Fruit fly (Drosophila melanogaster) whole organism, wandering third instar larva: Measurements from ENCODE around the gene prtp.

ENCODE experiments used
- Abd-B ChIP-seq: fragments of >200 bp; optimal IDR thresholded peaks from 2 replicates; lab custom pipeline; 2017; ENCODE audit warnings: missing biosample characterization, missing genetic modification characterization
- Dfd ChIP-seq: fragments of >200 bp; optimal IDR thresholded peaks from 2 replicates; lab custom pipeline; 2017; ENCODE audit warnings: missing biosample characterization, missing genetic modification characterization
- Hr78 ChIP-seq: fragments of >200 bp; optimal IDR thresholded peaks from 2 replicates; lab custom pipeline; 2017; ENCODE audit warnings: missing biosample characterization, missing genetic modification characterization
- Hr83 ChIP-seq: fragments of 200-300 bp; sonication (Bioruptor generic); optimal IDR thresholded peaks from 2 replicates; lab custom pipeline; 2016; ENCODE audit warnings: missing biosample characterization, mild to moderate bottlenecking, missing genetic modification characterization, moderate library complexity; ENCODE audit not compliant: poor library complexity, severe bottlenecking
- OdsH ChIP-seq: fragments of 200-800 bp; sonication (Bioruptor generic); optimal IDR thresholded peaks from 2 replicates; lab custom pipeline; 2016; ENCODE audit warnings: missing biosample characterization, mild to moderate bottlenecking, missing genetic modification characterization
- pan ChIP-seq: fragments of >200 bp; optimal IDR thresholded peaks from 2 replicates; lab custom pipeline; 2017
- sage ChIP-seq: fragments of 200-800 bp; sonication (Bioruptor generic); optimal IDR thresholded peaks from 2 replicates; lab custom pipeline; 2016; ENCODE audit warnings: missing biosample characterization, mild to moderate bottlenecking, missing genetic modification characterization

- TF ChIP-seq Dfd (GFP tag; lab: Kevin White, UChicago) (no peak), sage (GFP tag; lab: Kevin White, UChicago) (no peak), OdsH (GFP tag; lab: Kevin White, UChicago) (no peak), Hr83 (no peak), Hr78 (GFP tag; lab: Kevin White, UChicago) (no peak), pan (no peak), Abd-B (no peak)
Measured at dm6 chrX:11731665-11732064, 15.1 kb downstream of the prtp start, which contains the start of gene inaF-C.
